Worm (Caenorhabditis elegans): ENCODE results near the gene txdc-12.1.

Gene txdc-12.1

DNA sequence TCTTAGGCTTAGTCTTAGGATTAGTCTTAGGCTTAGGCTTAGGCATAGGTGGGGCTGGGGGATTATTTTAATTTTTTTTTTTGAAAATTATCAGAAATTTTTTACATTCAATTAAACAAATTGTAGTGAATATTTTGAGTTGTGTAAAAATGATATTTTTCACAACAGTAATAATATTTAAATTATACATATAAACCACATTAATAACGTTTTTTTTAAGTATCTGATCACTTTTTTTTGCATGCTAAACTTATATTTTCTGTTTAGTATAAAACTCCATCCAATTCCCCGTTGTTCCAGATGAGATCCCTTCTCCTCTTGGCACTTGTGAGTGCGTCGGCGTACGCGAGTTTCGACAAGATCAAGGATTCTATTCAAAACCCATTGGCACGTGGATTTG, at the start of gene txdc-12.1:
Gene txdc-12.1, plus strand, starts transcription at position 301 of the 400 bp plus-strand sequence.
- TF ChIP-seq fkh-10 (GFP tag; optimal IDR thresholded peaks at IDR 0.05) (no peak), fkh-6 (tag; optimal IDR thresholded peaks at IDR 0.05) (no peak), ceh-19 (GFP tag; optimal IDR thresholded peaks at IDR 0.05) (no peak), nhr-11 (tag; optimal IDR thresholded peaks at IDR 0.05) (no peak), F13H6.1 (tag; optimal IDR thresholded peaks at IDR 0.05) (no peak), K09A11.1 (tag; optimal IDR thresholded peaks at IDR 0.05; ENCODE audit: insufficient read depth) (no peak), ceh-31 (tag; optimal IDR thresholded peaks at IDR 0.05) (no peak), gmeb-2 (tag; optimal IDR thresholded peaks at IDR 0.05) (no peak), pag-3 (tag; optimal IDR thresholded peaks at IDR 0.05; ENCODE audit: borderline replicate concordance) (no peak), dve-1 (tag; optimal IDR thresholded peaks at IDR 0.05) (no peak), T23F11.4 (GFP tag; optimal IDR thresholded peaks at IDR 0.05) (no peak), lim-6 (tag; optimal IDR thresholded peaks at IDR 0.05) (no peak), ttx-3 (tag; optimal IDR thresholded peaks at IDR 0.05) (no peak), hlh-13 (GFP tag; optimal IDR thresholded peaks at IDR 0.05) (no peak), pha-2 (tag; optimal IDR thresholded peaks at IDR 0.05) (no peak), unc-42 (tag; optimal IDR thresholded peaks at IDR 0.05) (no peak)

DNA sequence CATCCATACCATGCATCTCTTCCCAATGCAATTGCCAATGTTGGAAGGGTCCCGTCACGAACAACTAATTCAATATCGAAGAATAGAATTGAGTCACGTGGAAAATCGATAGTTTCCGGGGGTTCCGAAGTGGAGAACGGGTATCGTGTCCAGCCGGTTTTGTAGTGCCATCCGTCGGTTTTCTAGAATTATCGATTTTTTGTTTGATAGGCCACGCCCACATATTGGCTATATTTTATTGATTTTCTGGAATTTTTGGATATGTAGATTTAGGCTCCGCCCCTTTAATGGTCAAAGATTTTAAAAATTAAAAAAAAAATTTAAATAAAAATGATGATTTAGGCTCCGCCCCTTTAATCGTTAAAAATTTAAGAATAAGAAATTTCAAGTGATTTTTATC, 41.0 kb upstream of the txdc-12.1 start:
- no peak for TF ChIP-seq ceh-9 (tag; optimal IDR thresholded peaks at IDR 0.05)
- peak; percentile 9 for TF ChIP-seq ceh-48 (tag; optimal IDR thresholded peaks at IDR 0.05)

DNA sequence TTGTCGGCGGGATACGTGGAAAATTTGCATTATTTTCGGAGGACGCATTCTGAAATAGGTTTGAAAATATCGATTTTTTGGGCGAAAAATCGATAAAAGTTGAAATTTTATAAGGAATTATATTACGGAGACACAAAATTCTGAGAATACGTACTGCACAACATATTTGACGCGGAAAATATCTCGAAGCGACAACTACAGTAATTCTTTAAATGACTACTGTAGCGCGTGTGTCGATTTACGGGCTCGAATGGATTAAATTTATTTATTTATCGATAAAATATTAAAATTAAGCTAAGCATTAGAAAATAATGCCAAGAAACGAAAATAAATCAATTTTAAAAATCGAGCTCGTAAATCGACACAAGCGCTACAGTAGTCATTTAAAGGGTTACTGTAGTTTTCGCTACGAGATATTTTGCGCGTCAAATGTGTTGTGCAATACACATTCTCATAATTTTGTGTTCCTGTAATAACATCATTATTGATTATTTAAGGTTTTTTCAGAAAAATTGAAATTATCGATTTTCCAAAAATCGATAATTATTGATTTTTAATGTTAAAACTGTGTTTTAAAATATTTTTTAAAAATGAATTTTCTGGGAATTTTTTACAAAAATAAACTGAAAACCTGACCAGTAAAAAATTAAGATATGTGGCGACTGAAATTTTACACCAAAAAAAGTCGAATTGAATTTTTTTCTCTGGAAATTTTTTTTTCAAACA, 40.1 kb upstream of the txdc-12.1 start, which contains the start of gene polg-1:
Gene polg-1, minus strand, starts transcription at position 51 of the 726 bp plus-strand sequence.
- TF ChIP-seq eyg-1 (tag; optimal IDR thresholded peaks at IDR 0.05) (no peak), ceh-48 (tag; optimal IDR thresholded peaks at IDR 0.05) (peak; percentile 4)

DNA sequence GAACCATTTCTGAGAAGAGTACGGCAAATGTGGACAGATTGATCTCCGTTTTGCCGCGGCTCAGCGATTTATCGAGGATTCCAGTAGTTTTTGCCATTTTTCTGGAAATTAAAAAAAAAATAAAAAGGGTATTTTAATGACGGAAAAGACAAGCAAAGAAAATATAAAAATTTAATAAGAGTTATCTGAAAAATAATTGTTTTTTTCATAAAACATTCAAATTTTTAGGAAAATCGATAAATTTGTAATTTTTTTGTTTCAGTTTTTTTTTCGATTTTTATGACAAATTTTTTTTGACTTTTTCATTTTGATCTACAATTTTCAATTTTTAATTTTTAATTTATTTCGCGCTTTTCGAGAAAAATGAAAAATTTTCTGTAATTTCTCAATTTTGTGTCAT, 37.9 kb upstream of the txdc-12.1 start, which contains the start of gene trpp-5:
Gene trpp-5, minus strand, starts transcription at position 101 of the 400 bp plus-strand sequence.
- TF ChIP-seq hlh-8 (tag; optimal IDR thresholded peaks at IDR 0.05) (no peak), fax-1 (tag; optimal IDR thresholded peaks at IDR 0.05) (no peak), unc-86 (tag; optimal IDR thresholded peaks at IDR 0.05) (no peak), hlh-30 (tag; optimal IDR thresholded peaks at IDR 0.05; ENCODE audit: insufficient read depth) (no peak)

DNA sequence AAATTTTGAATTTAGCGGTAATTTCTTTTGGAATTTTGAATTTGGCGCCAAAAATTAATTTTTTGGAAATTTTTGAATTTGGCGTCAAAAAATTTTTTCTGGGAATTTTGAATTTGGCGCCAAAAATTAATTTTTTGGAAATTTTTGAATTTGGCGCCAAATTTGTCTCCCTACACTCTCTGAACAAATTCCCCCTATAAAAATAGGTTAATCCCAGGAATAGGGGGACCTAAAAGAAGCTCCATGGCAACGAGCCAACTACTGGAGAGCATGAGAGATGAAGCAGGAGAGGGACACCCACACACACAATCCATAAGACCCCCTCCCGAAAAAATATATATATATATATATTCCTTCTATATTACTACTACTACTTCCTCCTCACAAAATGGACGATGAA, 37.3 kb upstream of the txdc-12.1 start, which contains the start of gene aqp-12:
Gene aqp-12, plus strand, starts transcription at position 301 of the 400 bp plus-strand sequence.
- no peak for TF ChIP-seq T23F11.4 (GFP tag; optimal IDR thresholded peaks at IDR 0.05)
- TF ChIP-seq F13H6.1 (tag; optimal IDR thresholded peaks at IDR 0.05), result no peak
- TF ChIP-seq unc-86 (tag; optimal IDR thresholded peaks at IDR 0.05), result no peak
- no peak for TF ChIP-seq zip-5 (tag; optimal IDR thresholded peaks at IDR 0.05)
- no peak for TF ChIP-seq hlh-6 (tag; optimal IDR thresholded peaks at IDR 0.05)
- no peak for TF ChIP-seq Y22D7AL.16 (tag; optimal IDR thresholded peaks at IDR 0.05)
- TF ChIP-seq eyg-1 (tag; optimal IDR thresholded peaks at IDR 0.05), result no peak
- no peak for TF ChIP-seq nhr-232 (tag; optimal IDR thresholded peaks at IDR 0.05)
- no peak for TF ChIP-seq ceh-6 (GFP tag; optimal IDR thresholded peaks at IDR 0.05)
- TF ChIP-seq ets-4 (tag; optimal IDR thresholded peaks at IDR 0.05), result no peak
- TF ChIP-seq ceh-22 (tag; optimal IDR thresholded peaks at IDR 0.05), result no peak
- TF ChIP-seq hlh-15 (tag; optimal IDR thresholded peaks at IDR 0.05), result no peak
- TF ChIP-seq mec-3 (tag; optimal IDR thresholded peaks at IDR 0.05; ENCODE audit: borderline replicate concordance), result no peak

DNA sequence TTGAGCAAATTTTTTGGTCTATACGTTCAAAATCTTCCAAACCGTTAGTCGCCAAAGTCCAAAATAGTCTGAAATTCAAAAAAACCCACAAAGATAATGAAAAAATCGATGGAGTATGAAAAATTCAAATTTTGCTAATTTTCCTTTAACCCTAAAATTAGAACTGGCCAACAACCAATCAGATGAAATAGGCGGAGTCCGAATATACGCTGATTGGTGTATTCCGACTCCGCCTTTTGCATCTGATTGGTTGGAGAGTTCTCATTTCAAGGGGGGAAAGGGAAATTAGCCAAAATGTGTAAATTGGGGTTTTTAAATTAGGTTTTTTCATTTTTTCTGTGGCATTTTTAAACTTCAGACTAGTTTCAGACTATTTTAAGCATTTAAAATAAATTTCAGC, 35.6 kb upstream of the txdc-12.1 start:
- TF ChIP-seq F13H6.1 (tag; optimal IDR thresholded peaks at IDR 0.05), result no peak
- TF ChIP-seq odd-2 (tag; optimal IDR thresholded peaks at IDR 0.05), result no peak
- TF ChIP-seq ets-4 (tag; optimal IDR thresholded peaks at IDR 0.05), result no peak
- TF ChIP-seq ceh-45 (GFP tag; IDR thresholded peaks at IDR 0.05), result no peak
- TF ChIP-seq syd-9 (tag; optimal IDR thresholded peaks at IDR 0.05), result no peak
- TF ChIP-seq nfya-1 (tag; optimal IDR thresholded peaks at IDR 0.05), result peak; percentile 91

All from whole organism, late embryonic.